Worm (Caenorhabditis elegans): ENCODE data around the gene pals-37.
A peak's percentile ranks its signal among the peaks of the same experiment; 100 is the strongest.

pals-37 gene

ce11 chrV:12475360-12475759 is 34.0 kb upstream of the pals-37 start (continued):
- TF ChIP-seq lim-7 (GFP tag; IDR thresholded peaks at IDR 0.05) (no peak), F37D6.2 (tag; optimal IDR thresholded peaks at IDR 0.05) (no peak), nhr-6 (tag; optimal IDR thresholded peaks at IDR 0.05) (no peak), mep-1 (tag; optimal IDR thresholded peaks at IDR 0.05) (peak; percentile 46), D1046.2 (GFP tag; IDR thresholded peaks at IDR 0.05) (no peak), lin-13 (GFP tag; optimal IDR thresholded peaks at IDR 0.05) (no peak), hmg-1.1 (GFP tag; IDR thresholded peaks at IDR 0.05) (no peak), hif-1 (tag; optimal IDR thresholded peaks at IDR 0.05) (no peak), nhr-10 (tag; optimal IDR thresholded peaks at IDR 0.05) (no peak), lin-15B (tag; optimal IDR thresholded peaks at IDR 0.05) (no peak), hlh-11 (tag; optimal IDR thresholded peaks at IDR 0.05) (peak; percentile 80), F10B5.3 (tag; optimal IDR thresholded peaks at IDR 0.05) (no peak), T26A8.4 (GFP tag; IDR thresholded peaks at IDR 0.05) (no peak), dmd-8 (GFP tag; IDR thresholded peaks at IDR 0.05) (no peak), F44E2.7 (GFP tag; IDR thresholded peaks at IDR 0.05) (no peak), nhr-76 (tag; optimal IDR thresholded peaks at IDR 0.05) (no peak), daf-12 (tag; optimal IDR thresholded peaks at IDR 0.05) (no peak), zip-11 (GFP tag; IDR thresholded peaks at IDR 0.05) (no peak), nhr-111 (GFP tag; optimal IDR thresholded peaks at IDR 0.05) (no peak), tag-97 (GFP tag; IDR thresholded peaks at IDR 0.05) (no peak), snpc-4 (tag; optimal IDR thresholded peaks at IDR 0.05) (no peak), daf-16 (GFP tag; optimal IDR thresholded peaks at IDR 0.05) (no peak), daf-16 (tag; optimal IDR thresholded peaks at IDR 0.05) (peak; percentile 88), mdl-1 (tag; optimal IDR thresholded peaks at IDR 0.05) (no peak), F49E8.2 (tag; optimal IDR thresholded peaks at IDR 0.05; ENCODE audit: borderline replicate concordance) (no peak), snpc-1.2 (GFP tag; IDR thresholded peaks at IDR 0.05) (no peak), nhr-102 (tag; optimal IDR thresholded peaks at IDR 0.05) (no peak), ZK337.2 (GFP tag; IDR thresholded peaks at IDR 0.05) (no peak), skn-1 (tag; optimal IDR thresholded peaks at IDR 0.05) (no peak), php-3 (GFP tag; IDR thresholded peaks at IDR 0.05) (peak; percentile 25; the same call in 1 of the 2 replicates), aly-2 (tag; optimal IDR thresholded peaks at IDR 0.05) (no peak), dve-1 (tag; optimal IDR thresholded peaks at IDR 0.05; ENCODE audit: insufficient read depth) (peak; percentile 76), dpl-1 (GFP tag; optimal IDR thresholded peaks at IDR 0.05) (no peak), tra-1 (GFP tag; IDR thresholded peaks at IDR 0.05) (no peak), ctbp-1 (GFP tag; IDR thresholded peaks at IDR 0.05) (no peak), ceh-32 (tag; optimal IDR thresholded peaks at IDR 0.05; ENCODE audit: poor library complexity) (no peak), ztf-7 (tag; optimal IDR thresholded peaks at IDR 0.05) (no peak), madf-9 (GFP tag; conservative IDR thresholded peaks at IDR 0.05) (no peak), spr-3 (GFP tag; optimal IDR thresholded peaks at IDR 0.05) (no peak), attf-4 (tag; optimal IDR thresholded peaks at IDR 0.05) (no peak), pqm-1 (tag; optimal IDR thresholded peaks at IDR 0.05) (peak; percentile 78), T20F7.1 (GFP tag; optimal IDR thresholded peaks at IDR 0.05) (peak; percentile 48), mdt-29 (GFP tag; IDR thresholded peaks at IDR 0.05) (peak; percentile 32; the same call in 1 of the 2 replicates), unc-130 (GFP tag; optimal IDR thresholded peaks at IDR 0.05) (no peak), gei-8 (GFP tag; optimal IDR thresholded peaks at IDR 0.05) (no peak), ztf-11 (tag; optimal IDR thresholded peaks at IDR 0.05) (no peak), Y75B8A.6 (GFP tag; IDR thresholded peaks at IDR 0.05) (no peak), unc-39 (tag; optimal IDR thresholded peaks at IDR 0.05) (no peak)
